Fruit fly (Drosophila melanogaster) whole organism, embryonic: Measurements from ENCODE around the gene gukh.

Experiments
- Bgb ChIP-seq: fragments of 200-800 bp; sonication (Bioruptor generic); IDR thresholded peaks from 2 replicates; pipeline ENCODE4 v1.3.6; 2022; ENCODE audit warnings: missing biosample characterization, missing genetic modification characterization; ENCODE audit not compliant: partially characterized antibody
- BtbVII ChIP-seq: fragments of 200-800 bp; sonication (Bioruptor generic); optimal IDR thresholded peaks from 3 replicates; lab custom pipeline; 2017; ENCODE audit warnings: missing biosample characterization, mild to moderate bottlenecking, missing genetic modification characterization
- CG1024 ChIP-seq: fragments of 200-800 bp; sonication (Bioruptor generic); IDR thresholded peaks from 2 replicates; pipeline ENCODE4 v1.3.6; 2022; ENCODE audit warnings: missing biosample characterization, missing genetic modification characterization
- CG10366 ChIP-seq: fragments of 200-800 bp; sonication (Bioruptor generic); IDR thresholded peaks from 2 replicates; pipeline ENCODE4 v1.3.6; 2022; ENCODE audit warnings: missing biosample characterization, missing genetic modification characterization
- CG10654 ChIP-seq: fragments of 200-800 bp; sonication (Bioruptor generic); optimal IDR thresholded peaks from 2 replicates; lab custom pipeline; 2016; ENCODE audit warnings: missing biosample characterization, missing genetic modification characterization
- CG10979 ChIP-seq: fragments of 200-800 bp; sonication (Bioruptor generic); optimal IDR thresholded peaks from 2 replicates; lab custom pipeline; 2018; ENCODE audit warnings: missing biosample characterization, mild to moderate bottlenecking, missing genetic modification characterization, moderate library complexity
- CG12769 ChIP-seq: fragments of 200-800 bp; sonication (Bioruptor generic); optimal IDR thresholded peaks from 2 replicates; lab custom pipeline; 2019; ENCODE audit warnings: missing biosample characterization, mild to moderate bottlenecking, missing genetic modification characterization, moderate library complexity
- CG13296 ChIP-seq: fragments of 200-800 bp; sonication (Bioruptor generic); optimal IDR thresholded peaks from 3 replicates; lab custom pipeline; 2018; ENCODE audit warnings: missing biosample characterization, mild to moderate bottlenecking, missing genetic modification characterization
- CG13775 ChIP-seq: fragments of 200-800 bp; sonication (Bioruptor generic); optimal IDR thresholded peaks from 3 replicates; lab custom pipeline; 2017; ENCODE audit warnings: missing biosample characterization, mild to moderate bottlenecking, missing genetic modification characterization
- CG16815 ChIP-seq: fragments of 200-800 bp; sonication (Bioruptor generic); optimal IDR thresholded peaks from 3 replicates; lab custom pipeline; 2017; ENCODE audit warnings: missing biosample characterization, mild to moderate bottlenecking, missing genetic modification characterization
- CG17359 ChIP-seq: fragments of 200-800 bp; sonication (Bioruptor generic); optimal IDR thresholded peaks from 3 replicates; lab custom pipeline; 2018; ENCODE audit warnings: missing biosample characterization, mild to moderate bottlenecking, missing genetic modification characterization, moderate library complexity
- CG17385 ChIP-seq: fragments of 200-800 bp; sonication (Bioruptor generic); optimal IDR thresholded peaks from 3 replicates; lab custom pipeline; 2018; ENCODE audit warnings: missing biosample characterization, mild to moderate bottlenecking, missing genetic modification characterization
- CG2116 ChIP-seq: fragments of 200-800 bp; sonication (Bioruptor generic); optimal IDR thresholded peaks from 3 replicates; lab custom pipeline; 2018; ENCODE audit warnings: missing biosample characterization, mild to moderate bottlenecking, missing genetic modification characterization
- CG2712 ChIP-seq: fragments of 200-800 bp; optimal IDR thresholded peaks from 3 replicates; lab custom pipeline; 2019; ENCODE audit warnings: missing biosample characterization, mild to moderate bottlenecking, missing genetic modification characterization, moderate library complexity
- CG5245 ChIP-seq: fragments of 200-800 bp; sonication (Bioruptor generic); optimal IDR thresholded peaks from 3 replicates; lab custom pipeline; 2016; ENCODE audit warnings: missing biosample characterization, missing genetic modification characterization
- CG6791 ChIP-seq: fragments of 200-800 bp; sonication (Bioruptor generic); IDR thresholded peaks from 3 replicates; pipeline ENCODE4 v1.3.6; 2022; ENCODE audit warnings: missing biosample characterization, missing genetic modification characterization; ENCODE audit not compliant: partially characterized antibody
- CG7987 ChIP-seq: fragments of 200-800 bp; sonication (Bioruptor generic); optimal IDR thresholded peaks from 2 replicates; lab custom pipeline; 2018; ENCODE audit warnings: missing biosample characterization, mild to moderate bottlenecking, missing genetic modification characterization, moderate library complexity
- CG8388 ChIP-seq: fragments of 200-800 bp; sonication (Bioruptor generic); optimal IDR thresholded peaks from 2 replicates; lab custom pipeline; 2019; ENCODE audit warnings: missing biosample characterization, mild to moderate bottlenecking, missing genetic modification characterization, moderate library complexity
- D19A ChIP-seq: fragments of 200-800 bp; optimal IDR thresholded peaks from 3 replicates; lab custom pipeline; 2019; ENCODE audit warnings: missing biosample characterization, mild to moderate bottlenecking, missing genetic modification characterization, moderate library complexity
- Hr51 ChIP-seq, 2 experiments: fragments of 200-800 bp; sonication (Bioruptor generic); optimal IDR thresholded peaks; 2 replicates in 1 of 2; 3 replicates in 1 of 2; lab custom pipeline; 2016 to 2018; ENCODE audit warnings: missing biosample characterization in 2 of 2, missing genetic modification characterization in 2 of 2, mild to moderate bottlenecking in 1 of 2, moderate library complexity in 1 of 2
- NC2α ChIP-seq: fragments of 200-800 bp; sonication (Bioruptor generic); optimal IDR thresholded peaks from 2 replicates; lab custom pipeline; 2016; ENCODE audit warnings: missing biosample characterization, missing genetic modification characterization
- Oaz ChIP-seq: fragments of 200-800 bp; sonication (Bioruptor generic); IDR thresholded peaks from 2 replicates; pipeline ENCODE4 v1.3.6; 2022; ENCODE audit warnings: missing biosample characterization, missing genetic modification characterization
- Side ChIP-seq: fragments of 200-800 bp; sonication (Bioruptor generic); optimal IDR thresholded peaks from 2 replicates; lab custom pipeline; 2016; ENCODE audit warnings: missing biosample characterization, missing genetic modification characterization
- Ssrp ChIP-seq: fragments of 200-800 bp; sonication (Bioruptor generic); optimal IDR thresholded peaks from 2 replicates; lab custom pipeline; 2018; ENCODE audit warnings: missing biosample characterization, mild to moderate bottlenecking, missing genetic modification characterization, moderate library complexity
- TFAM ChIP-seq: fragments of 200-800 bp; sonication (Bioruptor generic); optimal IDR thresholded peaks from 2 replicates; lab custom pipeline; 2017; ENCODE audit warnings: missing biosample characterization, missing genetic modification characterization, inconsistent platforms
- Trl ChIP-seq, 3 experiments: fragments of >200 bp in 2 of 3; fragments of 200-800 bp in 1 of 3; sonication (Bioruptor generic) in 1 of 3; optimal IDR thresholded peaks; 2 replicates in 1 of 3; 3 replicates in 2 of 3; lab custom pipeline; 2016 to 2017; ENCODE audit warnings: missing biosample characterization in 1 of 3, missing genetic modification characterization in 1 of 3
- al ChIP-seq: fragments of 200-800 bp; sonication (Bioruptor generic); IDR thresholded peaks from 2 replicates; pipeline ENCODE4 v1.3.6; 2022; ENCODE audit warnings: missing biosample characterization, missing genetic modification characterization
- ase ChIP-seq: fragments of 200-800 bp; sonication (Bioruptor generic); IDR thresholded peaks from 3 replicates; pipeline ENCODE4 v1.3.6; 2022; ENCODE audit warnings: missing biosample characterization, missing genetic modification characterization
- croc ChIP-seq: fragments of 200-800 bp; sonication (Bioruptor generic); conservative IDR thresholded peaks from 3 replicates; pipeline ENCODE4 v1.3.6; 2022; ENCODE audit warnings: missing biosample characterization, missing genetic modification characterization
- da ChIP-seq: fragments of 200-800 bp; sonication (Bioruptor generic); optimal IDR thresholded peaks from 2 replicates; lab custom pipeline; 2016; ENCODE audit warnings: missing biosample characterization, missing genetic modification characterization
- dan ChIP-seq: fragments of 200-800 bp; sonication (Bioruptor generic); IDR thresholded peaks from 2 replicates; pipeline ENCODE4 v1.3.6; 2022; ENCODE audit warnings: missing biosample characterization, missing genetic modification characterization
- eyg ChIP-seq: fragments of 200-800 bp; sonication (Bioruptor generic); optimal IDR thresholded peaks from 3 replicates; lab custom pipeline; 2016; ENCODE audit warnings: missing biosample characterization, missing genetic modification characterization
- hbn ChIP-seq: fragments of 200-800 bp; sonication (Bioruptor generic); IDR thresholded peaks from 2 replicates; pipeline ENCODE4 v1.3.6; 2022; ENCODE audit warnings: missing biosample characterization, missing genetic modification characterization; ENCODE audit not compliant: partially characterized antibody
- hth ChIP-seq: fragments of >200 bp; optimal IDR thresholded peaks from 2 replicates; lab custom pipeline; 2017; ENCODE audit warnings: inconsistent platforms
- lab ChIP-seq: fragments of 200-800 bp; sonication (Bioruptor generic); optimal IDR thresholded peaks from 3 replicates; lab custom pipeline; 2017; ENCODE audit warnings: missing biosample characterization, missing genetic modification characterization, mild to moderate bottlenecking, moderate library complexity, missing genetic modification reagents
- pho ChIP-seq: fragments of 200-800 bp; sonication (Bioruptor generic); optimal IDR thresholded peaks from 2 replicates; lab custom pipeline; 2016; ENCODE audit warnings: missing biosample characterization, missing genetic modification characterization
- pita ChIP-seq: fragments of 200-800 bp; sonication (Bioruptor generic); optimal IDR thresholded peaks from 2 replicates; lab custom pipeline; 2017; ENCODE audit warnings: missing biosample characterization, mild to moderate bottlenecking, missing genetic modification characterization
- pnt ChIP-seq: fragments of 200-800 bp; sonication (Bioruptor generic); optimal IDR thresholded peaks from 3 replicates; lab custom pipeline; 2016; ENCODE audit warnings: missing biosample characterization, missing genetic modification characterization
- ranshi ChIP-seq: fragments of 200-800 bp; sonication (Bioruptor generic); IDR thresholded peaks from 2 replicates; pipeline ENCODE4 v1.3.6; 2022; ENCODE audit warnings: missing biosample characterization, missing genetic modification characterization
- run ChIP-seq: fragments of 200-800 bp; sonication (Bioruptor generic); optimal IDR thresholded peaks from 3 replicates; lab custom pipeline; 2018; ENCODE audit warnings: missing biosample characterization, mild to moderate bottlenecking, missing genetic modification characterization
- sd ChIP-seq: fragments of 200-800 bp; sonication (Bioruptor generic); optimal IDR thresholded peaks from 3 replicates; lab custom pipeline; 2018; ENCODE audit warnings: missing biosample characterization, mild to moderate bottlenecking, missing genetic modification characterization, moderate library complexity
- sens ChIP-seq: fragments of 200-800 bp; sonication (Bioruptor generic); peaks from one replicate; lab custom pipeline; 2016; ENCODE audit warnings: missing biosample characterization, missing genetic modification characterization
- shn ChIP-seq: fragments of 200-800 bp; sonication (Bioruptor generic); optimal IDR thresholded peaks from 3 replicates; lab custom pipeline; 2016; ENCODE audit warnings: missing biosample characterization, missing genetic modification characterization
- so ChIP-seq: fragments of 200-800 bp; sonication (Bioruptor generic); IDR thresholded peaks from 3 replicates; pipeline ENCODE4 v1.3.6; 2022; ENCODE audit warnings: missing biosample characterization, missing genetic modification characterization
- ssp ChIP-seq: fragments of 200-800 bp; sonication (Bioruptor generic); IDR thresholded peaks from 2 replicates; pipeline ENCODE4 v1.3.6; 2022; ENCODE audit warnings: missing biosample characterization, missing genetic modification characterization
- tgo ChIP-seq: fragments of 200-800 bp; sonication (Bioruptor generic); IDR thresholded peaks from 3 replicates; pipeline ENCODE4 v1.3.6; 2022; ENCODE audit warnings: missing biosample characterization, missing genetic modification characterization
- zfh2 ChIP-seq: fragments of 200-800 bp; sonication (Bioruptor generic); optimal IDR thresholded peaks from 2 replicates; lab custom pipeline; 2016; ENCODE audit warnings: missing biosample characterization, missing genetic modification characterization

The gukh gene

dm6 chr3R:19014742-19015422 is 31.1 kb downstream of the gukh start (continued):
- TF ChIP-seq lab (no peak), Ssrp (tag; lab: Kevin White, UChicago) (peak; percentile 68), hbn (GFP tag; lab: Robert Waterston, UW) (no peak), dan (GFP tag; lab: Robert Waterston, UW) (no peak), D19A (tag; lab: Kevin White, UChicago) (peak; percentile 52), croc (GFP tag; lab: Robert Waterston, UW) (peak; percentile 48; the same call in 1 of the 3 replicates), hth (lab: Kevin White, UChicago) (no peak), CG8388 (peak; percentile 64), CG10979 (tag; lab: Kevin White, UChicago) (peak; percentile 71), tgo (peak; percentile 14; the same call in 1 of the 3 replicates), zfh2 (GFP tag; lab: Kevin White, UChicago) (no peak), CG17385 (GFP tag; lab: Kevin White, UChicago) (peak; percentile 18), pnt (GFP tag; lab: Kevin White, UChicago) (no peak), BtbVII (no peak), CG1024 (peak; percentile 58), NC2α (GFP tag; lab: Kevin White, UChicago) (no peak), CG5245 (GFP tag; lab: Kevin White, UChicago) (peak; percentile 2), CG2712 (tag; lab: Kevin White, UChicago) (peak; percentile 71), CG7987 (no peak), CG12769 (tag; lab: Kevin White, UChicago) (peak; percentile 53), ssp (GFP tag; lab: Robert Waterston, UW) (no peak), Side (no peak), ase (GFP tag; lab: Robert Waterston, UW) (no peak), CG13296 (GFP tag; lab: Kevin White, UChicago) (no peak), CG13775 (peak; percentile 28), CG10654 (no peak)

dm6 chr3R:19015423-19015810 is 31.6 kb downstream of the gukh start:
- TF ChIP-seq sd (tag; lab: Kevin White, UChicago) (peak; percentile 67), sens (GFP tag; lab: Kevin White, UChicago) (peak; percentile 60), CG10366 (GFP tag; lab: Robert Waterston, UW) (no peak), Trl (optimal IDR thresholded peaks at IDR 0.05; lab: Kevin White, UChicago) (peak in 1 of 2 experiments; percentile 57), Trl (GFP tag; optimal IDR thresholded peaks at IDR 0.05; lab: Kevin White, UChicago) (no peak)

- TF ChIP-seq ranshi (GFP tag; lab: Robert Waterston, UW), result no peak
- TF ChIP-seq CG17359 (tag; lab: Kevin White, UChicago), result no peak
- TF ChIP-seq run, result no peak
- peak; percentile 19 for TF ChIP-seq da (GFP tag; lab: Kevin White, UChicago)
- TF ChIP-seq al, result no peak
- peak; percentile 18 for TF ChIP-seq CG2116
- no peak for TF ChIP-seq shn (GFP tag; lab: Kevin White, UChicago)
- no peak for TF ChIP-seq CG8388
- TF ChIP-seq pho (GFP tag; lab: Kevin White, UChicago), result no peak
- TF ChIP-seq CG16815, result no peak
- peak in 1 of 2 experiments; percentile 54 for TF ChIP-seq Hr51 (GFP tag; optimal IDR thresholded peaks at IDR 0.05; lab: Kevin White, UChicago)
- no peak for TF ChIP-seq TFAM (GFP tag; lab: Kevin White, UChicago)
- TF ChIP-seq eyg, result no peak
- TF ChIP-seq pita (GFP tag; lab: Kevin White, UChicago), result peak; percentile 18
- no peak for TF ChIP-seq Oaz
- TF ChIP-seq CG6791, result no peak
- TF ChIP-seq so (GFP tag; lab: Robert Waterston, UW), result no peak
- TF ChIP-seq Bgb, result peak; percentile 34; the same call in 1 of the 2 replicates
Measured at dm6 chr3R:19017318-19018043, 33.7 kb downstream of the gukh start.
